Fruit fly (Drosophila melanogaster): ENCODE data around the gene CG7840.
A peak's percentile ranks its signal among the peaks of the same experiment; 100 is the strongest.

Gene CG7840

DNA sequence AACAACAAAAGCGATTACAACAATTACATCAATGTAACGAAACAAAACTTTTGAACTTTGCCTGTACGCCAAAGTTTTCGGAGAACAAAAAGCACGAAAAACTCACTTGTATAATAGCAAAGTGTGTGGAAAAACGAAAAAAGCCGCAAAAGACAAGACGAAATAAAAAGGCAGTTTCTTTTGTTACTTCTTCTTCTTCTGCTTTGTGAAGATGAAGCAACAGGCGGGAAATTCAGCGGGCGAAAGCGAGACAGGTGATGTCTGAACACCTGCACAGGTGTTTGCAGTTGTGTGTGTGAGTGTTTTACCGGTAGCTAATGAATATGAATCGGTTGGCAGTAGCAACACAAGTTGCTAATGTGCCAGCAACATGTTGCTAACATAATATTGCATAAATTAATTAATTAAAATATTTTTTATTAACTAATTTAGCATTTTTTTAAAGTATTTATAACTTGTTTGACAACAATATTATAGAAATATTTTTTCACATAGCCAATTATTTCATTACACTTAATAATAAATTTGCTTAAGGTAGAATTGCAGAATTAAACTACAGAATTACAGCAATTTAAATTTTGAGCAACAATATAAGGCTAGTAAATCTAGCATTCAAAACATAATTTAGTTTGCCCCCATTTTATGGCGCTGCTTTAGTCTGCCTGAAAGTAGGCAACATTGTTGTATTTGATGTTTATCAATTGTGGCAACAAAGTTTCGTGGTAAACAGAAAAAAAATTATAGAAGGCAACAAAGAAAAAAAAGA, 38.5 kb upstream of the CG7840 start:
- TF ChIP-seq CG12155 (GFP tag; optimal IDR thresholded peaks at IDR 0.05) (no peak), CG10209 (GFP tag; optimal IDR thresholded peaks at IDR 0.05) (no peak), CG11560 (tag; IDR thresholded peaks at IDR 0.05) (no peak), CG6854 (GFP tag; optimal IDR thresholded peaks at IDR 0.05) (no peak), CG12104 (GFP tag; optimal IDR thresholded peaks at IDR 0.05) (no peak), CG2116 (GFP tag; optimal IDR thresholded peaks at IDR 0.05) (no peak), oc (tag; optimal IDR thresholded peaks at IDR 0.05) (no peak), slp2 (GFP tag; optimal IDR thresholded peaks at IDR 0.05) (no peak), kay (GFP tag; optimal IDR thresholded peaks at IDR 0.05) (no peak), ac (GFP tag; optimal IDR thresholded peaks at IDR 0.05) (peak; percentile 92), sisA (GFP tag; IDR thresholded peaks at IDR 0.05) (no peak), ab (GFP tag; optimal IDR thresholded peaks at IDR 0.05) (no peak), pzg (GFP tag; optimal IDR thresholded peaks at IDR 0.05) (no peak), CG4424 (GFP tag; optimal IDR thresholded peaks at IDR 0.05) (no peak), pum (GFP tag; optimal IDR thresholded peaks at IDR 0.05) (no peak), Opbp (GFP tag; IDR thresholded peaks at IDR 0.05; ENCODE audit: partially characterized antibody) (no peak), CG8924 (tag; optimal IDR thresholded peaks at IDR 0.05) (peak; percentile 3), dm (GFP tag; optimal IDR thresholded peaks at IDR 0.05) (no peak), dmrt11E (tag; optimal IDR thresholded peaks at IDR 0.05) (no peak), CG16815 (GFP tag; optimal IDR thresholded peaks at IDR 0.05) (no peak), stwl (tag; optimal IDR thresholded peaks at IDR 0.05) (no peak), CG6813 (GFP tag; optimal IDR thresholded peaks at IDR 0.05) (no peak), az2 (GFP tag; optimal IDR thresholded peaks at IDR 0.05) (no peak), CG16779 (GFP tag; IDR thresholded peaks at IDR 0.05) (no peak), mam (GFP tag; optimal IDR thresholded peaks at IDR 0.05) (no peak), kah (GFP tag; optimal IDR thresholded peaks at IDR 0.05) (peak; percentile 12), CG14014 (GFP tag; IDR thresholded peaks at IDR 0.05) (no peak), Hsf (GFP tag; optimal IDR thresholded peaks at IDR 0.05) (no peak), da (GFP tag; optimal IDR thresholded peaks at IDR 0.05) (no peak), CG4282 (GFP tag; optimal IDR thresholded peaks at IDR 0.05) (no peak), NC2β (GFP tag; optimal IDR thresholded peaks at IDR 0.05) (no peak), zen (tag; optimal IDR thresholded peaks at IDR 0.05) (peak; percentile 21), abd-A (tag; optimal IDR thresholded peaks at IDR 0.05) (peak; percentile 63), Oaz (GFP tag; IDR thresholded peaks at IDR 0.05) (no peak), exex (tag; optimal IDR thresholded peaks at IDR 0.05) (no peak), al (GFP tag; IDR thresholded peaks at IDR 0.05) (no peak), CG12769 (tag; optimal IDR thresholded peaks at IDR 0.05) (peak; percentile 26), CG33213 (GFP tag; optimal IDR thresholded peaks at IDR 0.05) (no peak), HmgD (GFP tag; optimal IDR thresholded peaks at IDR 0.05) (no peak), vfl (GFP tag; optimal IDR thresholded peaks at IDR 0.05) (no peak), vnd (GFP tag; IDR thresholded peaks at IDR 0.05; ENCODE audit: partially characterized antibody) (no peak), lola (GFP tag; optimal IDR thresholded peaks at IDR 0.05) (no peak), D19A (tag; optimal IDR thresholded peaks at IDR 0.05) (peak; percentile 6), CG11504 (tag; optimal IDR thresholded peaks at IDR 0.05) (peak; percentile 99), Vsx1 (GFP tag; optimal IDR thresholded peaks at IDR 0.05) (peak; percentile 18), gcm (GFP tag; optimal IDR thresholded peaks at IDR 0.05) (no peak), Aef1 (GFP tag; IDR thresholded peaks at IDR 0.05) (no peak), Chrac-16 (GFP tag; optimal IDR thresholded peaks at IDR 0.05) (no peak), Eip74EF (GFP tag; optimal IDR thresholded peaks at IDR 0.05) (no peak), CG6175 (GFP tag; IDR thresholded peaks at IDR 0.05) (no peak)

Data from whole organism, embryonic.